Comparison of ENCODE assay signal across 1 fruit fly cellular context in genomic region chrX:5847544-5847943, dm6.
TF ChIP-seq lines count a peak whose summit lies in the region.

No protein-coding gene starts in this region.

TF ChIP-seq in whole organism, embryonic, 481 proteins besides CTCF, POLR2A, EP300 and RAD21 (continued from another document):
- TF ChIP-seq Antp (GFP tag; optimal IDR thresholded peaks at IDR 0.05; lab: Kevin White, UChicago) (peak; percentile 22), lab (GFP tag; optimal IDR thresholded peaks at IDR 0.05; lab: Kevin White, UChicago) (peak; percentile 62), CG5953 (GFP tag; IDR thresholded peaks at IDR 0.05; lab: Robert Waterston, UW) (no peak), cg (GFP tag; optimal IDR thresholded peaks at IDR 0.05; lab: Kevin White, UChicago) (peak; percentile 2), so (GFP tag; IDR thresholded peaks at IDR 0.05; lab: Robert Waterston, UW) (no peak), CG12659 (GFP tag; optimal IDR thresholded peaks at IDR 0.05; lab: Kevin White, UChicago) (peak; percentile 10), CG11085 (GFP tag; IDR thresholded peaks at IDR 0.05; lab: Robert Waterston, UW) (0 out of 2 replicates have a peak, but pooled peaks have one; percentile 25), NC2β (GFP tag; optimal IDR thresholded peaks at IDR 0.05; lab: Kevin White, UChicago) (no peak), Hsf (GFP tag; optimal IDR thresholded peaks at IDR 0.05; lab: Kevin White, UChicago) (peak; percentile 36), dan (GFP tag; IDR thresholded peaks at IDR 0.05; lab: Robert Waterston, UW) (no peak), lmd (GFP tag; IDR thresholded peaks at IDR 0.05; lab: Robert Waterston, UW) (peak; percentile 46), CG11504 (tag; optimal IDR thresholded peaks at IDR 0.05; lab: Kevin White, UChicago) (peak; percentile 51), grau (tag; optimal IDR thresholded peaks at IDR 0.05; lab: Kevin White, UChicago) (peak; percentile 37), CG12942 (GFP tag; optimal IDR thresholded peaks at IDR 0.05; lab: Kevin White, UChicago) (no peak), CG2120 (GFP tag; optimal IDR thresholded peaks at IDR 0.05; lab: Kevin White, UChicago) (peak; percentile 56), CG10431 (GFP tag; optimal IDR thresholded peaks at IDR 0.05; lab: Kevin White, UChicago) (no peak), nerfin-1 (tag; optimal IDR thresholded peaks at IDR 0.05; lab: Kevin White, UChicago) (no peak), CG15514 (GFP tag; optimal IDR thresholded peaks at IDR 0.05; lab: Kevin White, UChicago) (peak; percentile 6), CG13424 (tag; optimal IDR thresholded peaks at IDR 0.05; lab: Kevin White, UChicago) (peak; percentile 16), CG12769 (tag; optimal IDR thresholded peaks at IDR 0.05; lab: Kevin White, UChicago) (peak; percentile 60), Xrp1 (GFP tag; IDR thresholded peaks at IDR 0.05; lab: Robert Waterston, UW) (peak; percentile 47; the same call in 1 of the 2 replicates), dysf (GFP tag; IDR thresholded peaks at IDR 0.05; lab: Robert Waterston, UW) (peak; percentile 58; the same call in 2 of the 3 replicates), CG17361 (GFP tag; IDR thresholded peaks at IDR 0.05; lab: Robert Waterston, UW) (no peak), ken (GFP tag; IDR thresholded peaks at IDR 0.05; lab: Robert Waterston, UW) (0 out of 3 replicates have a peak, but pooled peaks have one; percentile 36), gsb (GFP tag; IDR thresholded peaks at IDR 0.05; lab: Robert Waterston, UW) (0 out of 2 replicates have a peak, but pooled peaks have one; percentile 29), Med (GFP tag; lab: Kevin White, UChicago) (peak; percentile 78), ci (GFP tag; IDR thresholded peaks at IDR 0.05; lab: Robert Waterston, UW) (peak; percentile 64; the same call in 2 of the 3 replicates), chinmo (GFP tag; IDR thresholded peaks at IDR 0.05; lab: Robert Waterston, UW; ENCODE audit: partially characterized antibody) (no peak), CG10654 (GFP tag; optimal IDR thresholded peaks at IDR 0.05; lab: Kevin White, UChicago) (no peak), CG16779 (GFP tag; IDR thresholded peaks at IDR 0.05; lab: Robert Waterston, UW) (no peak), ranshi (GFP tag; IDR thresholded peaks at IDR 0.05; lab: Robert Waterston, UW) (0 out of 2 replicates have a peak, but pooled peaks have one; percentile 23), CG17612 (GFP tag; IDR thresholded peaks at IDR 0.05; lab: Robert Waterston, UW) (no peak), Atf6 (GFP tag; IDR thresholded peaks at IDR 0.05; lab: Robert Waterston, UW) (0 out of 2 replicates have a peak, but pooled peaks have one; percentile 29), CG3281 (GFP tag; optimal IDR thresholded peaks at IDR 0.05; lab: Kevin White, UChicago) (peak; percentile 22), Hr51 (GFP tag; optimal IDR thresholded peaks at IDR 0.05; lab: Kevin White, UChicago) (peak in 1 of 2 experiments; percentile 32), abd-A (tag; optimal IDR thresholded peaks at IDR 0.05; lab: Kevin White, UChicago) (peak; percentile 54), sim (GFP tag; IDR thresholded peaks at IDR 0.05; lab: Robert Waterston, UW) (no peak), zfh1 (GFP tag; IDR thresholded peaks at IDR 0.05; lab: Robert Waterston, UW) (peak; percentile 43; the same call in 1 of the 3 replicates), NK7.1 (GFP tag; optimal IDR thresholded peaks at IDR 0.05; lab: Kevin White, UChicago) (no peak), Dip3 (GFP tag; optimal IDR thresholded peaks at IDR 0.05; lab: Kevin White, UChicago) (no peak), Trl (optimal IDR thresholded peaks at IDR 0.05; lab: Kevin White, UChicago) (no peak), Trl (GFP tag; optimal IDR thresholded peaks at IDR 0.05; lab: Kevin White, UChicago) (no peak), Meics (GFP tag; optimal IDR thresholded peaks at IDR 0.05; lab: Kevin White, UChicago) (peak; percentile 36), CG14441 (GFP tag; IDR thresholded peaks at IDR 0.05; lab: Robert Waterston, UW) (0 out of 2 replicates have a peak, but pooled peaks have one; percentile 15), prd (optimal IDR thresholded peaks at IDR 0.05; lab: Kevin White, UChicago) (no peak), prd (GFP tag; IDR thresholded peaks at IDR 0.05; lab: Robert Waterston, UW) (peak; percentile 36; the same call in 1 of the 3 replicates), CG18599 (GFP tag; optimal IDR thresholded peaks at IDR 0.05; lab: Kevin White, UChicago) (peak; percentile 80), CG1603 (tag; optimal IDR thresholded peaks at IDR 0.05; lab: Kevin White, UChicago) (peak; percentile 54), CG7928 (GFP tag; optimal IDR thresholded peaks at IDR 0.05; lab: Kevin White, UChicago) (no peak), CG6689 (GFP tag; IDR thresholded peaks at IDR 0.05; lab: Robert Waterston, UW) (peak; percentile 32; the same call in 1 of the 2 replicates), Dbx (GFP tag; IDR thresholded peaks at IDR 0.05; lab: Robert Waterston, UW) (0 out of 3 replicates have a peak, but pooled peaks have one; percentile 23), CG16815 (GFP tag; optimal IDR thresholded peaks at IDR 0.05; lab: Kevin White, UChicago) (no peak), CG14014 (GFP tag; IDR thresholded peaks at IDR 0.05; lab: Robert Waterston, UW) (0 out of 2 replicates have a peak, but pooled peaks have one; percentile 43), CG32772 (GFP tag; IDR thresholded peaks at IDR 0.05; lab: Robert Waterston, UW) (peak; percentile 28; the same call in 1 of the 2 replicates), CG8290 (GFP tag; optimal IDR thresholded peaks at IDR 0.05; lab: Kevin White, UChicago) (no peak), CG8290 (tag; optimal IDR thresholded peaks at IDR 0.05; lab: Kevin White, UChicago) (peak in 1 of 2 experiments; percentile 79), CG9817 (tag; optimal IDR thresholded peaks at IDR 0.05; lab: Kevin White, UChicago) (peak; percentile 11), dmrt99B (tag; optimal IDR thresholded peaks at IDR 0.05; lab: Kevin White, UChicago) (peak; percentile 65), CG1024 (GFP tag; IDR thresholded peaks at IDR 0.05; lab: Robert Waterston, UW) (0 out of 2 replicates have a peak, but pooled peaks have one; percentile 23), jumu (GFP tag; optimal IDR thresholded peaks at IDR 0.05; lab: Kevin White, UChicago) (peak; percentile 3), Fer1 (GFP tag; optimal IDR thresholded peaks at IDR 0.05; lab: Kevin White, UChicago) (peak; percentile 43), pnt (GFP tag; optimal IDR thresholded peaks at IDR 0.05; lab: Kevin White, UChicago) (peak; percentile 6), CG1647 (GFP tag; optimal IDR thresholded peaks at IDR 0.05; lab: Kevin White, UChicago) (no peak), hkb (optimal IDR thresholded peaks at IDR 0.05; lab: Kevin White, UChicago) (no peak), hkb (GFP tag; IDR thresholded peaks at IDR 0.05; lab: Robert Waterston, UW) (0 out of 2 replicates have a peak, but pooled peaks have one; percentile 18), dpn (GFP tag; optimal IDR thresholded peaks at IDR 0.05; lab: Kevin White, UChicago) (peak; percentile 9 to 26), CG9437 (GFP tag; optimal IDR thresholded peaks at IDR 0.05; lab: Kevin White, UChicago) (no peak), btn (GFP tag; optimal IDR thresholded peaks at IDR 0.05; lab: Kevin White, UChicago) (no peak), CG1602 (GFP tag; optimal IDR thresholded peaks at IDR 0.05; lab: Kevin White, UChicago) (no peak), Ptx1 (GFP tag; IDR thresholded peaks at IDR 0.05; lab: Robert Waterston, UW) (peak; percentile 59), CG10462 (GFP tag; optimal IDR thresholded peaks at IDR 0.05; lab: Kevin White, UChicago) (no peak), ATbp (GFP tag; optimal IDR thresholded peaks at IDR 0.05; lab: Kevin White, UChicago) (peak; percentile 12), gem (tag; optimal IDR thresholded peaks at IDR 0.05; lab: Kevin White, UChicago) (peak; percentile 38), bcd (GFP tag; optimal IDR thresholded peaks at IDR 0.05; lab: Kevin White, UChicago) (peak; percentile 25), slou (GFP tag; optimal IDR thresholded peaks at IDR 0.05; lab: Kevin White, UChicago) (no peak), Hand (GFP tag; optimal IDR thresholded peaks at IDR 0.05; lab: Kevin White, UChicago) (peak; percentile 24), Bgb (GFP tag; IDR thresholded peaks at IDR 0.05; lab: Robert Waterston, UW; ENCODE audit: partially characterized antibody) (no peak), row (GFP tag; IDR thresholded peaks at IDR 0.05; lab: Robert Waterston, UW) (peak; percentile 64), ham (GFP tag; IDR thresholded peaks at IDR 0.05; lab: Robert Waterston, UW) (no peak), NfI (GFP tag; optimal IDR thresholded peaks at IDR 0.05; lab: Kevin White, UChicago) (peak; percentile 11), unc-4 (GFP tag; IDR thresholded peaks at IDR 0.05; lab: Robert Waterston, UW; ENCODE audit: partially characterized antibody) (no peak), CG14667 (GFP tag; IDR thresholded peaks at IDR 0.05; lab: Robert Waterston, UW) (peak; percentile 29; the same call in 1 of the 2 replicates), sisA (GFP tag; IDR thresholded peaks at IDR 0.05; lab: Robert Waterston, UW) (peak; percentile 30; the same call in 1 of the 2 replicates), crc (GFP tag; optimal IDR thresholded peaks at IDR 0.05; lab: Kevin White, UChicago) (no peak), Tbp (GFP tag; optimal IDR thresholded peaks at IDR 0.05; lab: Kevin White, UChicago) (no peak), CG17359 (tag; optimal IDR thresholded peaks at IDR 0.05; lab: Kevin White, UChicago) (peak; percentile 36), sens (GFP tag; lab: Kevin White, UChicago) (peak; percentile 49), E2f1 (GFP tag; IDR thresholded peaks at IDR 0.05; lab: Robert Waterston, UW) (peak; percentile 42; the same call in 1 of the 2 replicates), bab2 (GFP tag; optimal IDR thresholded peaks at IDR 0.05; lab: Kevin White, UChicago) (peak; percentile 4), CG11247 (GFP tag; IDR thresholded peaks at IDR 0.05; lab: Robert Waterston, UW) (peak; percentile 38; the same call in 1 of the 2 replicates), pan (optimal IDR thresholded peaks at IDR 0.05; lab: Kevin White, UChicago) (no peak), pan (GFP tag; optimal IDR thresholded peaks at IDR 0.05 in 1 of 2, IDR thresholded peaks at IDR 0.05 in 1 of 2) (peak in 1 of 2 experiments; percentile 51), croc (GFP tag; conservative IDR thresholded peaks at IDR 0.05; lab: Robert Waterston, UW) (no peak), vvl (GFP tag; IDR thresholded peaks at IDR 0.05; lab: Robert Waterston, UW) (peak; percentile 12; the same call in 1 of the 2 replicates), CG7839 (tag; optimal IDR thresholded peaks at IDR 0.05; lab: Kevin White, UChicago) (peak; percentile 57), D19A (tag; optimal IDR thresholded peaks at IDR 0.05; lab: Kevin White, UChicago) (no peak), scrt (GFP tag; optimal IDR thresholded peaks at IDR 0.05; lab: Kevin White, UChicago) (no peak), CG7372 (GFP tag; IDR thresholded peaks at IDR 0.05; lab: Robert Waterston, UW) (0 out of 2 replicates have a peak, but pooled peaks have one; percentile 13), ato (GFP tag; IDR thresholded peaks at IDR 0.05; lab: Robert Waterston, UW; ENCODE audit: partially characterized antibody) (no peak), HHEX (GFP tag; optimal IDR thresholded peaks at IDR 0.05; lab: Kevin White, UChicago) (no peak), Aef1 (GFP tag; IDR thresholded peaks at IDR 0.05; lab: Robert Waterston, UW) (peak; percentile 39; the same call in 2 of the 3 replicates), CG7786 (GFP tag; optimal IDR thresholded peaks at IDR 0.05; lab: Kevin White, UChicago) (no peak), Rfx (GFP tag; IDR thresholded peaks at IDR 0.05; lab: Robert Waterston, UW) (peak; percentile 66), fd96Cb (tag; optimal IDR thresholded peaks at IDR 0.05; lab: Kevin White, UChicago) (peak; percentile 15), kni (GFP tag; optimal IDR thresholded peaks at IDR 0.05; lab: Kevin White, UChicago) (no peak), chm (GFP tag; IDR thresholded peaks at IDR 0.05; lab: Robert Waterston, UW) (no peak), Oaz (GFP tag; IDR thresholded peaks at IDR 0.05; lab: Robert Waterston, UW) (0 out of 2 replicates have a peak, but pooled peaks have one; percentile 9), tgo (GFP tag; IDR thresholded peaks at IDR 0.05; lab: Robert Waterston, UW) (peak; percentile 34; the same call in 1 of the 3 replicates), Oli (tag; optimal IDR thresholded peaks at IDR 0.05; lab: Kevin White, UChicago) (no peak), Ets65A (GFP tag; lab: Kevin White, UChicago) (peak; percentile 23), CG3838 (GFP tag; optimal IDR thresholded peaks at IDR 0.05; lab: Kevin White, UChicago) (no peak), slbo (GFP tag; IDR thresholded peaks at IDR 0.05; lab: Robert Waterston, UW) (peak; percentile 69; the same call in 1 of the 2 replicates), NFAT (GFP tag; IDR thresholded peaks at IDR 0.05; lab: Robert Waterston, UW) (peak; percentile 16; the same call in 1 of the 2 replicates), CG11695 (GFP tag; IDR thresholded peaks at IDR 0.05; lab: Robert Waterston, UW) (0 out of 3 replicates have a peak, but pooled peaks have one; percentile 23), CG12391 (tag; optimal IDR thresholded peaks at IDR 0.05; lab: Kevin White, UChicago) (peak; percentile 6), E2f2 (GFP tag; IDR thresholded peaks at IDR 0.05; lab: Robert Waterston, UW) (0 out of 2 replicates have a peak, but pooled peaks have one; percentile 8), phol (tag; optimal IDR thresholded peaks at IDR 0.05; lab: Kevin White, UChicago) (peak; percentile 9)
